Worm (Caenorhabditis elegans) whole organism, late embryonic: Measurements from ENCODE around the gene C45G9.4.

Experiments used
- C08G9.2 ChIP-seq: sonication (generic microtip); optimal IDR thresholded peaks from 2 replicates; lab custom pipeline; 2016; ENCODE audit warnings: mild to moderate bottlenecking, missing genetic modification characterization, moderate library complexity, missing compliant biosample characterization
- C38D4.7 ChIP-seq: fragments of 200-800 bp; sonication (Bioruptor generic); optimal IDR thresholded peaks from 2 replicates; lab custom pipeline; 2018; ENCODE audit warnings: mild to moderate bottlenecking, missing genetic modification characterization, moderate library complexity, missing compliant biosample characterization
- F13H6.1 ChIP-seq: sonication (generic microtip); optimal IDR thresholded peaks from 2 replicates; lab custom pipeline; 2016; ENCODE audit warnings: missing genetic modification characterization, missing compliant biosample characterization
- K02D7.2 ChIP-seq: sonication (generic microtip); optimal IDR thresholded peaks from 2 replicates; lab custom pipeline; 2017; ENCODE audit warnings: mild to moderate bottlenecking, missing genetic modification characterization, missing compliant biosample characterization
- K09A11.1 ChIP-seq: sonication (generic microtip); optimal IDR thresholded peaks from 2 replicates; lab custom pipeline; 2017; ENCODE audit warnings: antibody characterized with exemption, mild to moderate bottlenecking, missing genetic modification characterization, missing compliant biosample characterization; ENCODE audit not compliant: insufficient read depth
- Y22D7AL.16 ChIP-seq: sonication (generic microtip); optimal IDR thresholded peaks from 2 replicates; lab custom pipeline; 2016; ENCODE audit warnings: missing genetic modification characterization, missing compliant biosample characterization
- ahr-1 ChIP-seq: sonication (generic microtip); optimal IDR thresholded peaks from 2 replicates; lab custom pipeline; 2016; ENCODE audit warnings: missing genetic modification characterization, missing compliant biosample characterization
- ama-1 ChIP-seq: fragments of 150-350 bp; optimal IDR thresholded peaks from 2 replicates; lab custom pipeline; 2014
- ceh-18 ChIP-seq: sonication (generic microtip); optimal IDR thresholded peaks from 2 replicates; lab custom pipeline; 2016; ENCODE audit warnings: missing genetic modification characterization, missing compliant biosample characterization
- ceh-19 ChIP-seq: fragments of 200-800 bp; sonication (Bioruptor generic); optimal IDR thresholded peaks from 2 replicates; lab custom pipeline; 2018; ENCODE audit warnings: mild to moderate bottlenecking, missing genetic modification characterization, missing compliant biosample characterization
- ceh-2 ChIP-seq: sonication (generic microtip); optimal IDR thresholded peaks from 2 replicates; lab custom pipeline; 2016; ENCODE audit warnings: missing genotype, missing genetic modification characterization, missing compliant biosample characterization
- ceh-22 ChIP-seq: sonication (generic microtip); optimal IDR thresholded peaks from 2 replicates; lab custom pipeline; 2017; ENCODE audit warnings: missing biosample characterization, missing genetic modification characterization
- ceh-24 ChIP-seq: sonication (generic microtip); optimal IDR thresholded peaks from 2 replicates; lab custom pipeline; 2016; ENCODE audit warnings: mild to moderate bottlenecking, missing genetic modification characterization, missing compliant biosample characterization
- ceh-30 ChIP-seq: fragments of 150-350 bp; optimal IDR thresholded peaks from 2 replicates; lab custom pipeline; 2014; ENCODE audit warnings: missing biosample characterization, missing genetic modification characterization
- ceh-31 ChIP-seq: sonication (generic microtip); optimal IDR thresholded peaks from 2 replicates; lab custom pipeline; 2016; ENCODE audit warnings: missing genetic modification characterization, missing compliant biosample characterization
- ceh-45 ChIP-seq: fragments of 200-800 bp; sonication (Bioruptor generic); IDR thresholded peaks from 2 replicates; pipeline ENCODE4 v1.3.6; 2022; ENCODE audit warnings: missing genetic modification reagents, missing genetic modification characterization, missing compliant biosample characterization
- ceh-48 ChIP-seq: sonication (generic microtip); optimal IDR thresholded peaks from 2 replicates; lab custom pipeline; 2016; ENCODE audit warnings: missing genetic modification characterization, inconsistent platforms, missing compliant biosample characterization
- dve-1 ChIP-seq: sonication (generic microtip); optimal IDR thresholded peaks from 2 replicates; lab custom pipeline; 2017; ENCODE audit warnings: antibody characterized with exemption, mild to moderate bottlenecking, missing genetic modification characterization, missing compliant biosample characterization
- elt-2 ChIP-seq: sonication (generic microtip); optimal IDR thresholded peaks from 2 replicates; lab custom pipeline; 2016; ENCODE audit warnings: missing genetic modification reagents, missing genetic modification characterization, missing compliant biosample characterization
- elt-4 ChIP-seq: sonication (generic microtip); optimal IDR thresholded peaks from 2 replicates; lab custom pipeline; 2016; ENCODE audit warnings: missing genetic modification characterization, missing compliant biosample characterization
- ets-4 ChIP-seq: sonication (generic microtip); optimal IDR thresholded peaks from 2 replicates; lab custom pipeline; 2016; ENCODE audit warnings: missing genetic modification characterization, missing compliant biosample characterization
- eyg-1 ChIP-seq: sonication (generic microtip); optimal IDR thresholded peaks from 2 replicates; lab custom pipeline; 2016; ENCODE audit warnings: missing genotype, missing genetic modification characterization, missing compliant biosample characterization
- fax-1 ChIP-seq: sonication (generic microtip); optimal IDR thresholded peaks from 2 replicates; lab custom pipeline; 2016; ENCODE audit warnings: missing genotype, missing genetic modification characterization, missing compliant biosample characterization
- fkh-10 ChIP-seq: fragments of 150-350 bp; optimal IDR thresholded peaks from 2 replicates; lab custom pipeline; 2014; ENCODE audit warnings: missing biosample characterization, missing genetic modification reagents, missing genetic modification characterization
- gmeb-2 ChIP-seq: sonication (generic microtip); optimal IDR thresholded peaks from 2 replicates; lab custom pipeline; 2016; ENCODE audit warnings: missing genetic modification characterization, inconsistent platforms, missing compliant biosample characterization
- hlh-13 ChIP-seq: fragments of 200-800 bp; sonication (Bioruptor generic); optimal IDR thresholded peaks from 2 replicates; lab custom pipeline; 2018; ENCODE audit warnings: mild to moderate bottlenecking, missing genetic modification characterization, missing compliant biosample characterization
- hlh-15 ChIP-seq: sonication (generic microtip); optimal IDR thresholded peaks from 2 replicates; lab custom pipeline; 2016; ENCODE audit warnings: missing genetic modification characterization, missing compliant biosample characterization
- hlh-6 ChIP-seq: sonication (generic microtip); optimal IDR thresholded peaks from 2 replicates; lab custom pipeline; 2016; ENCODE audit warnings: missing genotype, missing genetic modification characterization, missing compliant biosample characterization
- hlh-8 ChIP-seq: sonication (generic microtip); optimal IDR thresholded peaks from 2 replicates; lab custom pipeline; 2016; ENCODE audit warnings: missing genotype, missing genetic modification characterization, missing compliant biosample characterization
- lin-11 ChIP-seq: fragments of 200-800 bp; sonication (Bioruptor generic); optimal IDR thresholded peaks from 2 replicates; lab custom pipeline; 2018; ENCODE audit warnings: mild to moderate bottlenecking, missing genetic modification characterization, missing compliant biosample characterization
- madf-2 ChIP-seq: sonication (generic microtip); optimal IDR thresholded peaks from 2 replicates; lab custom pipeline; 2017; ENCODE audit warnings: missing genetic modification characterization, missing compliant biosample characterization
- mec-3 ChIP-seq: sonication (generic microtip); optimal IDR thresholded peaks from 2 replicates; lab custom pipeline; 2016; ENCODE audit warnings: borderline replicate concordance, missing genetic modification characterization, missing compliant biosample characterization
- nfya-1 ChIP-seq: sonication (generic microtip); optimal IDR thresholded peaks from 2 replicates; lab custom pipeline; 2017; ENCODE audit warnings: missing genetic modification characterization, mild to moderate bottlenecking, missing compliant biosample characterization, antibody characterized with exemption, moderate library complexity
- nhr-11 ChIP-seq: fragments of 150-350 bp; optimal IDR thresholded peaks from 2 replicates; lab custom pipeline; 2014; ENCODE audit warnings: missing biosample characterization, missing genetic modification characterization
- npax-4 ChIP-seq: sonication (generic microtip); optimal IDR thresholded peaks from 2 replicates; lab custom pipeline; 2016; ENCODE audit warnings: missing genetic modification characterization, missing compliant biosample characterization
- odd-2 ChIP-seq: sonication (generic microtip); optimal IDR thresholded peaks from 2 replicates; lab custom pipeline; 2017; ENCODE audit warnings: antibody characterized with exemption, mild to moderate bottlenecking, missing genetic modification characterization, missing compliant biosample characterization
- pag-3 ChIP-seq: sonication (generic microtip); optimal IDR thresholded peaks from 2 replicates; lab custom pipeline; 2016; ENCODE audit warnings: missing compliant biosample characterization, missing genetic modification characterization, borderline replicate concordance
- pat-9 ChIP-seq: fragments of 200-800 bp; sonication (Bioruptor generic); optimal IDR thresholded peaks from 2 replicates; lab custom pipeline; 2018; ENCODE audit warnings: mild to moderate bottlenecking, missing genetic modification characterization, moderate library complexity, missing compliant biosample characterization
- pax-1 ChIP-seq: fragments of 150-350 bp; optimal IDR thresholded peaks from 2 replicates; lab custom pipeline; 2014; ENCODE audit warnings: missing biosample characterization, missing genetic modification characterization
- pha-2 ChIP-seq: sonication (generic microtip); optimal IDR thresholded peaks from 2 replicates; lab custom pipeline; 2017; ENCODE audit warnings: mild to moderate bottlenecking, missing genetic modification characterization, missing compliant biosample characterization
- pros-1 ChIP-seq: fragments of 150-350 bp; optimal IDR thresholded peaks from 2 replicates; lab custom pipeline; 2014; ENCODE audit warnings: missing biosample characterization, missing genetic modification reagents, missing genetic modification characterization
- sdc-2 ChIP-seq: sonication (generic microtip); optimal IDR thresholded peaks from 2 replicates; lab custom pipeline; 2016; ENCODE audit warnings: missing genotype, missing genetic modification characterization, missing compliant biosample characterization
- tbx-2 ChIP-seq: sonication (generic microtip); optimal IDR thresholded peaks from 2 replicates; lab custom pipeline; 2016; ENCODE audit warnings: missing genetic modification characterization, missing compliant biosample characterization
- tbx-7 ChIP-seq: sonication (generic microtip); optimal IDR thresholded peaks from 2 replicates; lab custom pipeline; 2016; ENCODE audit warnings: missing genotype, missing genetic modification characterization, missing compliant biosample characterization
- unc-42 ChIP-seq: sonication (generic microtip); optimal IDR thresholded peaks from 2 replicates; lab custom pipeline; 2016; ENCODE audit warnings: missing genotype, missing genetic modification characterization, missing compliant biosample characterization
- zip-5 ChIP-seq: sonication (generic microtip); optimal IDR thresholded peaks from 2 replicates; lab custom pipeline; 2016; ENCODE audit warnings: missing genetic modification characterization, missing compliant biosample characterization
- ztf-16 ChIP-seq: sonication (generic microtip); optimal IDR thresholded peaks from 2 replicates; lab custom pipeline; 2017; ENCODE audit warnings: missing genetic modification characterization, missing compliant biosample characterization

The C45G9.4 gene

ce11 chrIII:5098740-5099276, 36.3 kb downstream of the C45G9.4 start:
- TF ChIP-seq C38D4.7 (no peak), dve-1 (no peak), hlh-15 (tag; lab: Kevin White, UChicago) (no peak), fkh-10 (no peak), pat-9 (tag; lab: Kevin White, UChicago) (no peak), ama-1 (lab: Kevin White, UChicago) (no peak)

DNA sequence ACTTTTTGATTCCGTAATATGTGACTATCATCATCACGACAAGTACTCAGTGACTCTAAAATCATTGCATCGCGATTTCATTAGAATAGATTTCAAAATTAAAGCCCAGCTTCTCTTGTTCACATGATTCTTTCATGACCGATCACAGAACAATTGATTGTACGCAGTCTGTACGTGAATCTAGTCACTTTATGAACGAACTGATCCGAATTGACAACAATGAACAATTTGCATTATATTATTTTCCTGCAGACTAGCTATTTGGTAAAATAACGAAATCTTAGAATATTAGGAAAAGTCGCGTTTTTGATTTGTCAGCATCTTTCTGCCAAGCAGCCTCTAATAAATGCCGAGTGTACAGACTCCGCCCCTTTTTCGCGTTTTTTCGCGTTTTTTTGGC, 37.0 kb downstream of the C45G9.4 start:
- TF ChIP-seq gmeb-2 = no peak
- TF ChIP-seq pax-1 (tag; lab: Kevin White, UChicago) = no peak
- TF ChIP-seq ceh-18 (tag; lab: Kevin White, UChicago) = no peak
- no peak for TF ChIP-seq ceh-19 (GFP tag; lab: Kevin White, UChicago)
- no peak for TF ChIP-seq ceh-30 (tag; lab: Kevin White, UChicago)
- TF ChIP-seq ceh-31 (tag; lab: Kevin White, UChicago) = no peak
- TF ChIP-seq mec-3 (tag; lab: Kevin White, UChicago) = no peak
- TF ChIP-seq ama-1 (lab: Kevin White, UChicago) = no peak
- no peak for TF ChIP-seq ceh-48 (tag; lab: Kevin White, UChicago)
- TF ChIP-seq K02D7.2 (tag; lab: Kevin White, UChicago) = no peak

- no peak for TF ChIP-seq lin-11 (tag; lab: Kevin White, UChicago)
- TF ChIP-seq ztf-16 = no peak
- no peak for TF ChIP-seq odd-2 (tag; lab: Kevin White, UChicago)
- no peak for TF ChIP-seq pros-1 (tag; lab: Kevin White, UChicago)
- TF ChIP-seq ceh-31 (tag; lab: Kevin White, UChicago) = peak; percentile 76
- TF ChIP-seq hlh-13 (GFP tag; lab: Kevin White, UChicago) = no peak
- TF ChIP-seq tbx-7 (tag; lab: Kevin White, UChicago) = no peak
- no peak for TF ChIP-seq fkh-10
- TF ChIP-seq ceh-18 (tag; lab: Kevin White, UChicago) = no peak
- no peak for TF ChIP-seq madf-2 (tag; lab: Kevin White, UChicago)
- TF ChIP-seq fax-1 (tag; lab: Kevin White, UChicago) = peak; percentile 4
- no peak for TF ChIP-seq hlh-15 (tag; lab: Kevin White, UChicago)
- no peak for TF ChIP-seq ceh-24 (tag; lab: Kevin White, UChicago)
- TF ChIP-seq dve-1 = no peak
- TF ChIP-seq ceh-45 (GFP tag; lab: Robert Waterston, UW) = no peak
- no peak for TF ChIP-seq Y22D7AL.16
- TF ChIP-seq pag-3 = no peak
- no peak for TF ChIP-seq K09A11.1
- TF ChIP-seq ama-1 (lab: Kevin White, UChicago) = no peak
- TF ChIP-seq C08G9.2 (tag; lab: Kevin White, UChicago) = no peak
- TF ChIP-seq K02D7.2 (tag; lab: Kevin White, UChicago) = no peak
- TF ChIP-seq nfya-1 (tag; lab: Kevin White, UChicago) = peak; percentile 1
- TF ChIP-seq F13H6.1 (tag; lab: Kevin White, UChicago) = no peak
- peak; percentile 31 for TF ChIP-seq elt-2
- TF ChIP-seq hlh-8 (tag; lab: Kevin White, UChicago) = peak; percentile 6
- no peak for TF ChIP-seq C38D4.7
- TF ChIP-seq nhr-11 = no peak
- TF ChIP-seq pha-2 (tag; lab: Kevin White, UChicago) = peak; percentile 2
- TF ChIP-seq ceh-48 (tag; lab: Kevin White, UChicago) = peak; percentile 71
- TF ChIP-seq hlh-6 (tag; lab: Kevin White, UChicago) = no peak
- peak; percentile 19 for TF ChIP-seq zip-5 (tag; lab: Kevin White, UChicago)
- TF ChIP-seq npax-4 = no peak
- TF ChIP-seq ahr-1 = no peak
- peak; percentile 15 for TF ChIP-seq ceh-19 (GFP tag; lab: Kevin White, UChicago)
- peak; percentile 12 for TF ChIP-seq unc-42 (tag; lab: Kevin White, UChicago)
- no peak for TF ChIP-seq pax-1 (tag; lab: Kevin White, UChicago)
- no peak for TF ChIP-seq eyg-1 (tag; lab: Kevin White, UChicago)
- TF ChIP-seq ets-4 = peak; percentile 77
- TF ChIP-seq ceh-22 (tag; lab: Kevin White, UChicago) = no peak
- TF ChIP-seq ceh-2 (tag; lab: Kevin White, UChicago) = peak; percentile 45
- no peak for TF ChIP-seq elt-4 (tag; lab: Kevin White, UChicago)
- TF ChIP-seq tbx-2 (tag; lab: Kevin White, UChicago) = peak; percentile 37
- no peak for TF ChIP-seq sdc-2 (tag; lab: Kevin White, UChicago)
- no peak for TF ChIP-seq pat-9 (tag; lab: Kevin White, UChicago)
Measured at ce11 chrIII:5102616-5103015, 40.1 kb downstream of the C45G9.4 start, which contains the start of gene F54D8.6. TSS of gene F54D8.6 (plus strand) at chrIII:5102985.
